Fruit fly (Drosophila melanogaster) whole organism, embryonic: ENCODE results near the gene retm.

ENCODE experiments used
- Adf1 ChIP-seq: fragments of 200-800 bp; sonication (Bioruptor generic); IDR thresholded peaks from 2 replicates; pipeline ENCODE4 v1.3.6; 2022; ENCODE audit warnings: missing biosample characterization, missing genetic modification characterization
- Aef1 ChIP-seq: fragments of 200-800 bp; sonication (Bioruptor generic); IDR thresholded peaks from 3 replicates; pipeline ENCODE4 v1.3.6; 2022; ENCODE audit warnings: missing biosample characterization, missing genetic modification characterization
- Antp ChIP-seq: fragments of 200-800 bp; sonication (Bioruptor generic); optimal IDR thresholded peaks from 3 replicates; lab custom pipeline; 2016; ENCODE audit warnings: missing biosample characterization, missing genetic modification characterization
- Bdp1 ChIP-seq: fragments of 200-800 bp; sonication (Bioruptor generic); optimal IDR thresholded peaks from 3 replicates; lab custom pipeline; 2016; ENCODE audit warnings: missing biosample characterization, missing genetic modification characterization
- CG10654 ChIP-seq: fragments of 200-800 bp; sonication (Bioruptor generic); optimal IDR thresholded peaks from 2 replicates; lab custom pipeline; 2016; ENCODE audit warnings: missing biosample characterization, missing genetic modification characterization
- CG13287 ChIP-seq: fragments of 200-800 bp; sonication (Bioruptor generic); IDR thresholded peaks from 2 replicates; pipeline ENCODE4 v1.3.6; 2022; ENCODE audit warnings: missing biosample characterization, missing genetic modification characterization; ENCODE audit not compliant: partially characterized antibody
- CG16813 ChIP-seq: fragments of 200-800 bp; sonication (Bioruptor generic); IDR thresholded peaks from 3 replicates; pipeline ENCODE4 v1.3.6; 2022; ENCODE audit warnings: missing biosample characterization, missing genetic modification characterization; ENCODE audit not compliant: partially characterized antibody
- CG17829 ChIP-seq: fragments of 200-800 bp; optimal IDR thresholded peaks from 2 replicates; lab custom pipeline; 2019; ENCODE audit warnings: missing biosample characterization, mild to moderate bottlenecking, missing genetic modification characterization, moderate library complexity
- CG2202 ChIP-seq: fragments of 200-800 bp; sonication (Bioruptor generic); optimal IDR thresholded peaks from 2 replicates; lab custom pipeline; 2018; ENCODE audit warnings: missing biosample characterization, mild to moderate bottlenecking, missing genetic modification characterization
- CG33557 ChIP-seq: fragments of 200-800 bp; sonication (Bioruptor generic); optimal IDR thresholded peaks from 2 replicates; lab custom pipeline; 2019; ENCODE audit warnings: missing biosample characterization, mild to moderate bottlenecking, missing genetic modification characterization, moderate library complexity
- CG34224 ChIP-seq: fragments of 200-800 bp; sonication (Bioruptor generic); IDR thresholded peaks from 3 replicates; pipeline ENCODE4 v1.3.6; 2022; ENCODE audit warnings: missing biosample characterization, missing genetic modification characterization; ENCODE audit not compliant: partially characterized antibody
- CG34422 ChIP-seq: fragments of 200-800 bp; sonication (Bioruptor generic); IDR thresholded peaks from 3 replicates; pipeline ENCODE4 v1.3.6; 2022; ENCODE audit warnings: missing biosample characterization, missing genetic modification characterization
- CG4820 ChIP-seq: fragments of 200-800 bp; sonication (Bioruptor generic); optimal IDR thresholded peaks from 3 replicates; lab custom pipeline; 2016; ENCODE audit warnings: missing biosample characterization, missing genetic modification characterization
- CG5953 ChIP-seq: fragments of 200-800 bp; sonication (Bioruptor generic); IDR thresholded peaks from 2 replicates; pipeline ENCODE4 v1.3.6; 2022; ENCODE audit warnings: missing biosample characterization, missing genetic modification characterization
- CG9437 ChIP-seq: fragments of 200-800 bp; sonication (Bioruptor generic); optimal IDR thresholded peaks from 2 replicates; lab custom pipeline; 2018; ENCODE audit warnings: missing biosample characterization, mild to moderate bottlenecking, missing genetic modification characterization
- CoRest ChIP-seq: fragments of 200-800 bp; sonication (Bioruptor generic); optimal IDR thresholded peaks from 3 replicates; lab custom pipeline; 2018; ENCODE audit warnings: missing biosample characterization, mild to moderate bottlenecking, missing genetic modification characterization, moderate library complexity
- Dfd ChIP-seq, 2 experiments: fragments of >200 bp; optimal IDR thresholded peaks; 2 replicates each; lab custom pipeline; 2017; ENCODE audit warnings: missing biosample characterization in 2 of 2, missing genetic modification characterization in 2 of 2
- HHEX ChIP-seq: fragments of 200-800 bp; sonication (Bioruptor generic); optimal IDR thresholded peaks from 3 replicates; lab custom pipeline; 2017; ENCODE audit warnings: missing biosample characterization, mild to moderate bottlenecking, missing genetic modification characterization, missing genetic modification reagents
- Lhr ChIP-seq: fragments of 200-800 bp; sonication (Bioruptor generic); optimal IDR thresholded peaks from 3 replicates; lab custom pipeline; 2017; ENCODE audit warnings: mild to moderate bottlenecking, missing biosample characterization, missing genetic modification reagents, missing genetic modification characterization
- Med ChIP-seq: fragments of 200-800 bp; sonication (Bioruptor generic); peaks from one replicate; lab custom pipeline; 2016; ENCODE audit warnings: missing biosample characterization, missing genetic modification characterization, mild to moderate bottlenecking, inconsistent platforms, moderate library complexity
- Opbp ChIP-seq: fragments of 200-800 bp; sonication (Bioruptor generic); IDR thresholded peaks from 3 replicates; pipeline ENCODE4 v1.3.6; 2022; ENCODE audit warnings: missing biosample characterization, missing genetic modification characterization; ENCODE audit not compliant: partially characterized antibody
- Six4 ChIP-seq: fragments of 200-800 bp; sonication (Bioruptor generic); optimal IDR thresholded peaks from 2 replicates; lab custom pipeline; 2016; ENCODE audit warnings: missing biosample characterization, missing genetic modification characterization
- TFAM ChIP-seq: fragments of 200-800 bp; sonication (Bioruptor generic); optimal IDR thresholded peaks from 2 replicates; lab custom pipeline; 2017; ENCODE audit warnings: missing biosample characterization, missing genetic modification characterization, inconsistent platforms
- Vsx1 ChIP-seq: fragments of 200-800 bp; sonication (Bioruptor generic); optimal IDR thresholded peaks from 2 replicates; lab custom pipeline; 2017; ENCODE audit warnings: missing biosample characterization, mild to moderate bottlenecking, missing genetic modification characterization, missing genetic modification reagents
- Xbp1 ChIP-seq: fragments of 200-800 bp; sonication (Bioruptor generic); optimal IDR thresholded peaks from 3 replicates; lab custom pipeline; 2016; ENCODE audit warnings: missing biosample characterization, mild to moderate bottlenecking, missing genetic modification characterization
- YL-1 ChIP-seq: fragments of 200-800 bp; sonication (Bioruptor generic); optimal IDR thresholded peaks from 3 replicates; lab custom pipeline; 2017; ENCODE audit warnings: missing biosample characterization, mild to moderate bottlenecking, missing genetic modification characterization
- ato ChIP-seq: fragments of 200-800 bp; sonication (Bioruptor generic); IDR thresholded peaks from 2 replicates; pipeline ENCODE4 v1.3.6; 2022; ENCODE audit warnings: missing biosample characterization, missing genetic modification characterization; ENCODE audit not compliant: partially characterized antibody
- bbx ChIP-seq: fragments of 200-800 bp; sonication (Bioruptor generic); IDR thresholded peaks from 2 replicates; pipeline ENCODE4 v1.3.6; 2022; ENCODE audit warnings: missing biosample characterization, missing genetic modification characterization; ENCODE audit not compliant: partially characterized antibody
- bowl ChIP-seq: fragments of 200-800 bp; sonication (Bioruptor generic); IDR thresholded peaks from 2 replicates; pipeline ENCODE4 v1.3.6; 2022; ENCODE audit warnings: missing biosample characterization, missing genetic modification characterization
- chinmo ChIP-seq: fragments of 200-800 bp; sonication (Bioruptor generic); IDR thresholded peaks from 4 replicates; pipeline ENCODE4 v1.3.6; 2022; ENCODE audit warnings: missing biosample characterization, missing genetic modification characterization; ENCODE audit not compliant: partially characterized antibody
- dati ChIP-seq: fragments of 200-800 bp; sonication (Bioruptor generic); IDR thresholded peaks from 2 replicates; pipeline ENCODE4 v1.3.6; 2022; ENCODE audit warnings: missing biosample characterization, missing genetic modification characterization
- dm ChIP-seq: fragments of 200-800 bp; sonication (Bioruptor generic); optimal IDR thresholded peaks from 3 replicates; lab custom pipeline; 2016; ENCODE audit warnings: missing biosample characterization, missing genetic modification characterization
- dysf ChIP-seq: fragments of 200-800 bp; sonication (Bioruptor generic); IDR thresholded peaks from 3 replicates; pipeline ENCODE4 v1.3.6; 2022; ENCODE audit warnings: missing biosample characterization, missing genetic modification characterization
- fd102C ChIP-seq: fragments of 200-800 bp; sonication (Bioruptor generic); optimal IDR thresholded peaks from 2 replicates; lab custom pipeline; 2018; ENCODE audit warnings: missing biosample characterization, mild to moderate bottlenecking, missing genetic modification characterization, moderate library complexity
- ftz-f1 ChIP-seq: fragments of 200-800 bp; sonication (Bioruptor generic); optimal IDR thresholded peaks from 2 replicates; lab custom pipeline; 2016; ENCODE audit warnings: missing biosample characterization, missing genetic modification characterization
- gcm ChIP-seq: fragments of 200-800 bp; sonication (Bioruptor generic); optimal IDR thresholded peaks from 2 replicates; lab custom pipeline; 2019; ENCODE audit warnings: missing biosample characterization, mild to moderate bottlenecking, missing genetic modification characterization, moderate library complexity
- gcm2 ChIP-seq: fragments of 200-800 bp; sonication (Bioruptor generic); optimal IDR thresholded peaks from 2 replicates; lab custom pipeline; 2016; ENCODE audit warnings: missing biosample characterization, missing genetic modification characterization
- gfzf ChIP-seq: fragments of 200-800 bp; sonication (Bioruptor generic); optimal IDR thresholded peaks from 2 replicates; lab custom pipeline; 2016; ENCODE audit warnings: missing biosample characterization, mild to moderate bottlenecking, missing genetic modification characterization, moderate library complexity
- h ChIP-seq: fragments of >200 bp; optimal IDR thresholded peaks from 2 replicates; lab custom pipeline; 2017
- hth ChIP-seq: fragments of >200 bp; optimal IDR thresholded peaks from 2 replicates; lab custom pipeline; 2017; ENCODE audit warnings: inconsistent platforms
- mirr ChIP-seq: fragments of 200-800 bp; sonication (Bioruptor generic); optimal IDR thresholded peaks from 3 replicates; lab custom pipeline; 2018; ENCODE audit warnings: missing biosample characterization, mild to moderate bottlenecking, missing genetic modification characterization
- p53 ChIP-seq: fragments of 200-800 bp; sonication (Bioruptor generic); optimal IDR thresholded peaks from 2 replicates; lab custom pipeline; 2016; ENCODE audit warnings: missing biosample characterization, missing genetic modification characterization
- pros ChIP-seq: fragments of 200-800 bp; sonication (Bioruptor generic); optimal IDR thresholded peaks from 3 replicates; lab custom pipeline; 2019; ENCODE audit warnings: missing biosample characterization, mild to moderate bottlenecking, missing genetic modification characterization, moderate library complexity
- sim ChIP-seq: fragments of 200-800 bp; sonication (Bioruptor generic); IDR thresholded peaks from 2 replicates; pipeline ENCODE4 v1.3.6; 2022; ENCODE audit warnings: missing biosample characterization, missing genetic modification characterization
- sna ChIP-seq: fragments of 200-800 bp; sonication (Bioruptor generic); IDR thresholded peaks from 2 replicates; pipeline ENCODE4 v1.3.6; 2022; ENCODE audit warnings: missing biosample characterization, missing genetic modification characterization; ENCODE audit not compliant: partially characterized antibody
- stwl ChIP-seq: fragments of 200-800 bp; sonication (Bioruptor generic); optimal IDR thresholded peaks from 3 replicates; lab custom pipeline; 2018; ENCODE audit warnings: missing biosample characterization, mild to moderate bottlenecking, missing genetic modification characterization, moderate library complexity
- tin ChIP-seq: fragments of 200-800 bp; sonication (Bioruptor generic); optimal IDR thresholded peaks from 3 replicates; lab custom pipeline; 2016; ENCODE audit warnings: missing biosample characterization, missing genetic modification characterization
- tio ChIP-seq: fragments of 200-800 bp; sonication (Bioruptor generic); optimal IDR thresholded peaks from 2 replicates; lab custom pipeline; 2017; ENCODE audit warnings: missing biosample characterization, missing genetic modification characterization, inconsistent platforms
- tna ChIP-seq: fragments of 200-800 bp; sonication (Bioruptor generic); IDR thresholded peaks from 2 replicates; pipeline ENCODE4 v1.3.6; 2022; ENCODE audit warnings: missing biosample characterization, missing genetic modification characterization; ENCODE audit not compliant: partially characterized antibody
- tx ChIP-seq: fragments of 200-800 bp; sonication (Bioruptor generic); optimal IDR thresholded peaks from 2 replicates; lab custom pipeline; 2016; ENCODE audit warnings: missing biosample characterization, missing genetic modification characterization
- unc-4 ChIP-seq: fragments of 200-800 bp; sonication (Bioruptor generic); IDR thresholded peaks from 2 replicates; pipeline ENCODE4 v1.3.6; 2022; ENCODE audit warnings: missing biosample characterization, missing genetic modification characterization; ENCODE audit not compliant: partially characterized antibody

The retm gene

DNA sequence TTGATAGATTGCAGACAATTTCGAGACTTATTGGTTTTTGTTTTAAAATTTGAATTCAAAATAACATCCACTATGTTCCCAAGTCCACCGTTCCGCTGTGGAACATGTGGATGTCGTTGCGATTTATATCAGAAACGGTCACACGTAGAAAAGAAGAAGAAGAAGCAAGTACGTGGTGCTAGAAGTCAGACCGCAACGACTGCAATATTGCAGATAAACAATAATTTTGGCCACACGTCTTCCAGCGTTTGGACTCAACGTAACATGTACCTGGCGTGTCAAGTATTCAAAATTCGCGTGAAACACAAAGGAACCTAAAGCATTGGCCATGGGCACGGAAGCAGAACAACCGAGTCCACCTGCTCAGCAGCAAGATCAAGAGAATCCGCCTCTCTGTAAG lies 31.5 kb downstream of the retm start, which contains the start of gene Fic (continued):
- TF ChIP-seq CG5953 (GFP tag; lab: Robert Waterston, UW), result no peak
- no peak for TF ChIP-seq sna (GFP tag; lab: Robert Waterston, UW)
- no peak for TF ChIP-seq CG2202 (tag; lab: Kevin White, UChicago)
- TF ChIP-seq CG4820 (GFP tag; lab: Kevin White, UChicago), result no peak
- TF ChIP-seq CG10654 (GFP tag; lab: Kevin White, UChicago), result no peak
- no peak for TF ChIP-seq h (lab: Kevin White, UChicago)
- TF ChIP-seq bowl (GFP tag; lab: Robert Waterston, UW), result no peak
- TF ChIP-seq fd102C (GFP tag; lab: Kevin White, UChicago), result no peak
- no peak for TF ChIP-seq dysf (GFP tag; lab: Robert Waterston, UW)
- no peak for TF ChIP-seq TFAM (GFP tag; lab: Kevin White, UChicago)
- no peak for TF ChIP-seq ato (GFP tag; lab: Robert Waterston, UW)
- TF ChIP-seq hth (lab: Kevin White, UChicago), result no peak
- TF ChIP-seq Aef1 (GFP tag; lab: Robert Waterston, UW), result no peak
- TF ChIP-seq Lhr, result no peak
- TF ChIP-seq CG33557 (GFP tag; lab: Kevin White, UChicago), result no peak
- TF ChIP-seq tna, result peak; percentile 28; the same call in 1 of the 2 replicates
- peak; percentile 25 for TF ChIP-seq CG9437 (GFP tag; lab: Kevin White, UChicago)
- TF ChIP-seq dm, result peak; percentile 32
- no peak for TF ChIP-seq Dfd (GFP tag; optimal IDR thresholded peaks at IDR 0.05; lab: Kevin White, UChicago)
- TF ChIP-seq tin, result no peak
- peak; percentile 22; the same call in 2 of the 3 replicates for TF ChIP-seq CG34224 (GFP tag; lab: Robert Waterston, UW)
- TF ChIP-seq Adf1, result no peak
- no peak for TF ChIP-seq gcm
- no peak for TF ChIP-seq Bdp1 (GFP tag; lab: Kevin White, UChicago)
- TF ChIP-seq ftz-f1, result no peak
- no peak for TF ChIP-seq tx (GFP tag; lab: Kevin White, UChicago)
- peak; percentile 22; the same call in 1 of the 3 replicates for TF ChIP-seq CG34422 (GFP tag; lab: Robert Waterston, UW)
- peak; percentile 58; the same call in 1 of the 2 replicates for TF ChIP-seq CG13287 (GFP tag; lab: Robert Waterston, UW)
- TF ChIP-seq bbx (GFP tag; lab: Robert Waterston, UW), result no peak
- no peak for TF ChIP-seq mirr (GFP tag; lab: Kevin White, UChicago)
- peak; percentile 0 for TF ChIP-seq CG17829 (tag; lab: Kevin White, UChicago)
- TF ChIP-seq unc-4 (GFP tag; lab: Robert Waterston, UW), result no peak
- TF ChIP-seq stwl (tag; lab: Kevin White, UChicago), result peak; percentile 87
- no peak for TF ChIP-seq HHEX (GFP tag; lab: Kevin White, UChicago)
- no peak for TF ChIP-seq sim (GFP tag; lab: Robert Waterston, UW)
- TF ChIP-seq dati (GFP tag; lab: Robert Waterston, UW), result no peak
- TF ChIP-seq YL-1 (GFP tag; lab: Kevin White, UChicago), result peak; percentile 26
- TF ChIP-seq Opbp, result peak; percentile 35; the same call in 1 of the 3 replicates
- no peak for TF ChIP-seq CoRest (tag; lab: Kevin White, UChicago)
- peak; percentile 55 for TF ChIP-seq gfzf (GFP tag; lab: Kevin White, UChicago)
- no peak for TF ChIP-seq Six4
- no peak for TF ChIP-seq Antp (GFP tag; lab: Kevin White, UChicago)
- no peak for TF ChIP-seq pros (GFP tag; lab: Kevin White, UChicago)
- TF ChIP-seq tio (GFP tag; lab: Kevin White, UChicago), result no peak
- TF ChIP-seq Xbp1, result peak; percentile 90
- no peak for TF ChIP-seq Vsx1 (GFP tag; lab: Kevin White, UChicago)
- TF ChIP-seq Med (GFP tag; lab: Kevin White, UChicago), result peak; percentile 78
- no peak for TF ChIP-seq p53
- no peak for TF ChIP-seq CG16813 (GFP tag; lab: Robert Waterston, UW)
- no peak for TF ChIP-seq gcm2 (GFP tag; lab: Kevin White, UChicago)
- TF ChIP-seq chinmo, result peak; percentile 69; the same call in 2 of the 4 replicates
